Worm (Caenorhabditis elegans): ENCODE data around the gene lron-14.

The lron-14 gene

ce11 chrIV:9511221-9511638, 55.2 kb downstream of the lron-14 start (continued):
- no peak; the same call in 1 of the 2 replicates for TF ChIP-seq vab-7 (GFP tag; IDR thresholded peaks at IDR 0.05)
- TF ChIP-seq lir-3 (tag; optimal IDR thresholded peaks at IDR 0.05) = no peak
- TF ChIP-seq nhr-42 (GFP tag; IDR thresholded peaks at IDR 0.05) = no peak
- TF ChIP-seq rbr-2 (tag; optimal IDR thresholded peaks at IDR 0.05) = peak; percentile 74
- TF ChIP-seq dmd-6 (GFP tag; IDR thresholded peaks at IDR 0.05) = peak; percentile 46
- TF ChIP-seq mxl-3 (GFP tag; optimal IDR thresholded peaks at IDR 0.05) = no peak
- peak; percentile 66 for TF ChIP-seq hlh-30 (tag; optimal IDR thresholded peaks at IDR 0.05; ENCODE audit: insufficient read depth)
- TF ChIP-seq unc-39 (tag; optimal IDR thresholded peaks at IDR 0.05) = no peak
- peak; percentile 62 for TF ChIP-seq ces-1 (GFP tag; optimal IDR thresholded peaks at IDR 0.05)
- TF ChIP-seq dpl-1 (GFP tag; optimal IDR thresholded peaks at IDR 0.05) = peak; percentile 41
- TF ChIP-seq nhr-77 (tag; optimal IDR thresholded peaks at IDR 0.05) = no peak
- TF ChIP-seq snpc-4 (tag; optimal IDR thresholded peaks at IDR 0.05) = peak; percentile 95
- no peak for TF ChIP-seq mxl-2 (GFP tag; conservative IDR thresholded peaks at IDR 0.05)
- TF ChIP-seq attf-4 (tag; optimal IDR thresholded peaks at IDR 0.05) = no peak
- peak; percentile 5 to 13 for TF ChIP-seq daf-16 (GFP tag; optimal IDR thresholded peaks at IDR 0.05)
- TF ChIP-seq daf-16 (tag; optimal IDR thresholded peaks at IDR 0.05) = peak; percentile 25
- no peak for TF ChIP-seq nhr-41 (GFP tag; IDR thresholded peaks at IDR 0.05)
- 0 out of 2 replicates have a peak, but pooled peaks have one; percentile 28 for TF ChIP-seq mdt-29 (GFP tag; IDR thresholded peaks at IDR 0.05)
- TF ChIP-seq nhr-237 (tag; optimal IDR thresholded peaks at IDR 0.05) = no peak
- peak; percentile 62 for TF ChIP-seq duxl-1 (tag; optimal IDR thresholded peaks at IDR 0.05; ENCODE audit: poor library complexity)
- peak; percentile 56; the same call in 1 of the 2 replicates for TF ChIP-seq pha-4 (GFP tag; IDR thresholded peaks at IDR 0.05)
- no peak for TF ChIP-seq pha-4 (tag; optimal IDR thresholded peaks at IDR 0.05)
- TF ChIP-seq snpc-1.2 (GFP tag; IDR thresholded peaks at IDR 0.05) = peak; percentile 50
- no peak for TF ChIP-seq zip-11 (GFP tag; IDR thresholded peaks at IDR 0.05)
- TF ChIP-seq php-3 (GFP tag; IDR thresholded peaks at IDR 0.05) = no peak; the same call in 1 of the 2 replicates
- no peak for TF ChIP-seq zag-1 (tag; optimal IDR thresholded peaks at IDR 0.05)
- no peak for TF ChIP-seq egl-27 (tag; optimal IDR thresholded peaks at IDR 0.05)
- TF ChIP-seq arid-1 (GFP tag; conservative IDR thresholded peaks at IDR 0.05) = peak; percentile 61; the same call in 1 of the 2 replicates
- no peak for TF ChIP-seq unc-130 (GFP tag; optimal IDR thresholded peaks at IDR 0.05)
- peak; percentile 89 for TF ChIP-seq dve-1 (tag; optimal IDR thresholded peaks at IDR 0.05; ENCODE audit: insufficient read depth)
- TF ChIP-seq ama-1 (optimal IDR thresholded peaks at IDR 0.05) = peak; percentile 52
- TF ChIP-seq dmd-8 (GFP tag; IDR thresholded peaks at IDR 0.05) = no peak
- TF ChIP-seq nhr-111 (GFP tag; optimal IDR thresholded peaks at IDR 0.05) = no peak
- no peak for TF ChIP-seq dmd-9 (GFP tag; IDR thresholded peaks at IDR 0.05)
- no peak for TF ChIP-seq daf-12 (tag; optimal IDR thresholded peaks at IDR 0.05)
- TF ChIP-seq F44E2.7 (GFP tag; IDR thresholded peaks at IDR 0.05) = no peak
- no peak for TF ChIP-seq Y5F2A.4 (GFP tag; optimal IDR thresholded peaks at IDR 0.05)
- TF ChIP-seq T26A8.4 (GFP tag; IDR thresholded peaks at IDR 0.05) = peak; percentile 81
- TF ChIP-seq nhr-6 (tag; optimal IDR thresholded peaks at IDR 0.05) = peak; percentile 66
- peak; percentile 74 for TF ChIP-seq nhr-48 (tag; optimal IDR thresholded peaks at IDR 0.05)
- TF ChIP-seq set-16 (GFP tag; IDR thresholded peaks at IDR 0.05) = peak; percentile 48; the same call in 1 of the 2 replicates
- TF ChIP-seq ceh-82 (tag; optimal IDR thresholded peaks at IDR 0.05) = no peak
- no peak; the same call in 1 of the 2 replicates for TF ChIP-seq daf-19 (GFP tag; conservative IDR thresholded peaks at IDR 0.05)
- TF ChIP-seq lin-13 (GFP tag; optimal IDR thresholded peaks at IDR 0.05) = peak; percentile 11
- TF ChIP-seq ceh-20 (GFP tag; IDR thresholded peaks at IDR 0.05) = peak; percentile 40; the same call in 1 of the 2 replicates
- TF ChIP-seq lin-39 (tag; optimal IDR thresholded peaks at IDR 0.05) = no peak
- TF ChIP-seq Y105C5A.15 (GFP tag; IDR thresholded peaks at IDR 0.05) = 0 out of 2 replicates have a peak, but pooled peaks have one; percentile 13
- no peak for TF ChIP-seq D1046.2 (GFP tag; IDR thresholded peaks at IDR 0.05)
- peak; percentile 65 for TF ChIP-seq hlh-11 (tag; optimal IDR thresholded peaks at IDR 0.05)
- no peak for TF ChIP-seq pqm-1 (tag; optimal IDR thresholded peaks at IDR 0.05)
- TF ChIP-seq zfp-3 (GFP tag; conservative IDR thresholded peaks at IDR 0.05) = no peak
- no peak for TF ChIP-seq madf-5 (GFP tag; IDR thresholded peaks at IDR 0.05)
